Fruit fly (Drosophila melanogaster): ENCODE measurements around the gene CG15169.

CG15169 gene

dm6 chr2L:19021278-19022220 is 30.7 kb downstream of the CG15169 start (continued):
- peak; percentile 31; the same call in 1 of the 2 replicates for TF ChIP-seq CG43689 (GFP tag; IDR thresholded peaks at IDR 0.05)
- peak; percentile 44; the same call in 1 of the 2 replicates for TF ChIP-seq Adf1 (GFP tag; IDR thresholded peaks at IDR 0.05)
- peak; percentile 17 for TF ChIP-seq CG4854 (GFP tag; optimal IDR thresholded peaks at IDR 0.05)
- no peak for TF ChIP-seq CG12236 (GFP tag; optimal IDR thresholded peaks at IDR 0.05)
- TF ChIP-seq CG10209 (GFP tag; optimal IDR thresholded peaks at IDR 0.05), result peak; percentile 81
- no peak for TF ChIP-seq CG6791 (GFP tag; IDR thresholded peaks at IDR 0.05; ENCODE audit: partially characterized antibody)
- TF ChIP-seq CG17361 (GFP tag; IDR thresholded peaks at IDR 0.05), result peak; percentile 88
- TF ChIP-seq nerfin-1 (tag; optimal IDR thresholded peaks at IDR 0.05), result peak; percentile 63
- TF ChIP-seq ab (GFP tag; optimal IDR thresholded peaks at IDR 0.05), result no peak
- TF ChIP-seq CG1233 (GFP tag; optimal IDR thresholded peaks at IDR 0.05), result peak; percentile 65
- peak; percentile 94 for TF ChIP-seq abd-A (tag; optimal IDR thresholded peaks at IDR 0.05)
- 0 out of 2 replicates have a peak, but pooled peaks have one; percentile 6 for TF ChIP-seq CG4730 (GFP tag; IDR thresholded peaks at IDR 0.05)
- TF ChIP-seq dm (GFP tag; optimal IDR thresholded peaks at IDR 0.05), result no peak
- TF ChIP-seq insv (GFP tag; optimal IDR thresholded peaks at IDR 0.05), result peak in 1 of 2 experiments; percentile 44
- TF ChIP-seq CG30403 (GFP tag; optimal IDR thresholded peaks at IDR 0.05), result peak; percentile 80
- peak; percentile 85 for TF ChIP-seq CG7839 (tag; optimal IDR thresholded peaks at IDR 0.05)
- peak; percentile 65; the same call in 1 of the 2 replicates for TF ChIP-seq ttk (GFP tag; IDR thresholded peaks at IDR 0.05)
- no peak for TF ChIP-seq en (GFP tag; optimal IDR thresholded peaks at IDR 0.05)
- peak; percentile 88 for TF ChIP-seq zfh1 (GFP tag; IDR thresholded peaks at IDR 0.05)
- no peak for TF ChIP-seq al (GFP tag; IDR thresholded peaks at IDR 0.05)
- TF ChIP-seq CG6272 (GFP tag; IDR thresholded peaks at IDR 0.05), result no peak
- TF ChIP-seq CG34224 (GFP tag; IDR thresholded peaks at IDR 0.05; ENCODE audit: partially characterized antibody), result no peak
- peak; percentile 86 for TF ChIP-seq CG10147 (GFP tag; optimal IDR thresholded peaks at IDR 0.05)
- TF ChIP-seq Med (GFP tag), result peak; percentile 73
- peak; percentile 24 for TF ChIP-seq CG4707 (GFP tag; optimal IDR thresholded peaks at IDR 0.05)
- peak; percentile 84 for TF ChIP-seq org-1 (GFP tag; optimal IDR thresholded peaks at IDR 0.05)
- no peak for TF ChIP-seq CG3995 (GFP tag; optimal IDR thresholded peaks at IDR 0.05)
- peak; percentile 89 for TF ChIP-seq CG8924 (tag; optimal IDR thresholded peaks at IDR 0.05)
- no peak for TF ChIP-seq CG9876 (GFP tag; optimal IDR thresholded peaks at IDR 0.05)
- TF ChIP-seq ham (GFP tag; IDR thresholded peaks at IDR 0.05), result no peak
- TF ChIP-seq CG10274 (GFP tag; optimal IDR thresholded peaks at IDR 0.05), result peak; percentile 11
- TF ChIP-seq Ssrp (tag; optimal IDR thresholded peaks at IDR 0.05), result peak; percentile 77
- TF ChIP-seq CG30020 (tag; optimal IDR thresholded peaks at IDR 0.05), result peak; percentile 45
- TF ChIP-seq CG12391 (tag; optimal IDR thresholded peaks at IDR 0.05), result peak; percentile 86
- peak; percentile 57 for TF ChIP-seq CG6813 (GFP tag; optimal IDR thresholded peaks at IDR 0.05)
- TF ChIP-seq Hey (tag; optimal IDR thresholded peaks at IDR 0.05), result peak; percentile 89
- TF ChIP-seq dmrt99B (tag; optimal IDR thresholded peaks at IDR 0.05), result peak; percentile 85
- no peak for TF ChIP-seq CG10959 (GFP tag; IDR thresholded peaks at IDR 0.05)
- TF ChIP-seq Aef1 (GFP tag; IDR thresholded peaks at IDR 0.05), result peak; percentile 41; the same call in 2 of the 3 replicates
- peak; percentile 62 for TF ChIP-seq tin (GFP tag; optimal IDR thresholded peaks at IDR 0.05)
- TF ChIP-seq bbx (GFP tag; IDR thresholded peaks at IDR 0.05; ENCODE audit: partially characterized antibody), result no peak
- peak; percentile 47; the same call in 1 of the 2 replicates for TF ChIP-seq wdn (GFP tag; IDR thresholded peaks at IDR 0.05)
- peak; percentile 43 for TF ChIP-seq CG15514 (GFP tag; optimal IDR thresholded peaks at IDR 0.05)
- peak; percentile 74 for TF ChIP-seq CG9727 (GFP tag; optimal IDR thresholded peaks at IDR 0.05)
- TF ChIP-seq pan (optimal IDR thresholded peaks at IDR 0.05), result no peak
- TF ChIP-seq pan (GFP tag; optimal IDR thresholded peaks at IDR 0.05 in 1 of 2, IDR thresholded peaks at IDR 0.05 in 1 of 2), result peak in 1 of 2 experiments; percentile 66
- no peak for TF ChIP-seq bowl (GFP tag; IDR thresholded peaks at IDR 0.05)
- TF ChIP-seq Hmx (GFP tag; optimal IDR thresholded peaks at IDR 0.05), result no peak

All from whole organism, embryonic.